Worm (Caenorhabditis elegans) whole organism, mixed stage, embryonic: Measurements from ENCODE around the gene srbc-8.

Experiments used
- blmp-1 ChIP-seq: fragments of 150-350 bp; optimal IDR thresholded peaks from 2 replicates; lab custom pipeline; 2014; ENCODE audit warnings: missing biosample characterization, missing genetic modification characterization
- ceh-39 ChIP-seq: fragments of 150-350 bp; optimal IDR thresholded peaks from 2 replicates; lab custom pipeline; 2014; ENCODE audit warnings: missing biosample characterization, missing genetic modification characterization
- ces-1 ChIP-seq: fragments of 150-350 bp; optimal IDR thresholded peaks from 2 replicates; lab custom pipeline; 2014; ENCODE audit warnings: missing biosample characterization, missing genetic modification reagents, missing genetic modification characterization
- elt-1 ChIP-seq: sonication (generic microtip); optimal IDR thresholded peaks from 2 replicates; lab custom pipeline; 2017; ENCODE audit warnings: missing genetic modification characterization, mild to moderate bottlenecking, missing compliant biosample characterization, antibody characterized with exemption, moderate library complexity, borderline replicate concordance; ENCODE audit not compliant: insufficient read depth
- lin-13 ChIP-seq: fragments of 150-350 bp; optimal IDR thresholded peaks from 2 replicates; lab custom pipeline; 2014; ENCODE audit warnings: missing biosample characterization, missing genetic modification characterization
- lin-32 ChIP-seq: fragments of 200-800 bp; sonication (Bioruptor generic); optimal IDR thresholded peaks from 2 replicates; lab custom pipeline; 2018; ENCODE audit warnings: mild to moderate bottlenecking, missing genetic modification characterization, missing compliant biosample characterization
- mab-5 ChIP-seq: fragments of 150-350 bp; optimal IDR thresholded peaks from 2 replicates; lab custom pipeline; 2014; ENCODE audit warnings: missing biosample characterization, missing genetic modification characterization
- nhr-237 ChIP-seq: fragments of 150-350 bp; optimal IDR thresholded peaks from 2 replicates; lab custom pipeline; 2014; ENCODE audit warnings: missing biosample characterization, missing genetic modification characterization
- nhr-76 ChIP-seq: sonication (generic microtip); optimal IDR thresholded peaks from 2 replicates; lab custom pipeline; 2017; ENCODE audit warnings: missing biosample characterization, missing genetic modification characterization
- snpc-4 ChIP-seq: fragments of 150-350 bp; optimal IDR thresholded peaks from 2 replicates; lab custom pipeline; 2014; ENCODE audit warnings: missing biosample characterization, missing genetic modification characterization
- sptf-1 ChIP-seq: sonication (generic microtip); optimal IDR thresholded peaks from 2 replicates; lab custom pipeline; 2017; ENCODE audit warnings: mild to moderate bottlenecking, missing genetic modification characterization, moderate library complexity, missing compliant biosample characterization
- unc-120 ChIP-seq: sonication (generic microtip); optimal IDR thresholded peaks from 2 replicates; lab custom pipeline; 2017; ENCODE audit warnings: missing genetic modification characterization, missing compliant biosample characterization; ENCODE audit not compliant: poor library complexity, severe bottlenecking
- unc-62 ChIP-seq: fragments of 150-350 bp; optimal IDR thresholded peaks from 2 replicates; lab custom pipeline; 2014; ENCODE audit warnings: missing biosample characterization, missing genetic modification reagents, missing genetic modification characterization

DNA sequence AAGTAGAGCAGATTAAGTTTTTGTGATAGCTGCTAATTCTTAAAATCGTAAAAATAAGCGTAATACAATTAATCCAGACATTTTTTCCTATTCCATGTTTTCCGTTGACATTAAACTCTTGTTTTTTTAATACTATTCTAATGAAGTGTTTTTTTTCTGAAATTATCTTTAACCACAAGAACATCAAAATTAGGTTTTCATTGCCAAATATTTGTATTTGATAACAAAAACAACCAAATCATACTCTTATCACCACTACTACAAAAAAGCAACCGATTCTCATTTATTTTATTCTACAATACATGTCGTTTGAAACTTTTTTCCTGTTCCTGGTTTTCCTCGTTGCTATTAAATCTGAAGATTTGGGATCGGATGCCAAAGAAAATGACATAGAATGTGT lies 42.3 kb upstream of the srbc-8 start, which contains the start of gene C54F6.17:
- TF ChIP-seq snpc-4 (tag; lab: Kevin White, UChicago): no peak
- TF ChIP-seq ceh-39 (tag; lab: Kevin White, UChicago): no peak
- no peak for TF ChIP-seq sptf-1
- TF ChIP-seq nhr-237: no peak
- TF ChIP-seq nhr-76: no peak
- no peak for TF ChIP-seq mab-5 (tag; lab: Kevin White, UChicago)
- no peak for TF ChIP-seq lin-13
- no peak for TF ChIP-seq elt-1 (tag; lab: Kevin White, UChicago)
- no peak for TF ChIP-seq unc-62 (GFP tag; lab: Kevin White, UChicago)
- TF ChIP-seq blmp-1 (tag; lab: Kevin White, UChicago): no peak
- TF ChIP-seq lin-32 (GFP tag; lab: Kevin White, UChicago): no peak
- no peak for TF ChIP-seq ces-1 (GFP tag; lab: Kevin White, UChicago)
- TF ChIP-seq unc-120 (tag; lab: Kevin White, UChicago): no peak
